Fruit fly (Drosophila melanogaster): ENCODE data around the gene CG5131.

DNA sequence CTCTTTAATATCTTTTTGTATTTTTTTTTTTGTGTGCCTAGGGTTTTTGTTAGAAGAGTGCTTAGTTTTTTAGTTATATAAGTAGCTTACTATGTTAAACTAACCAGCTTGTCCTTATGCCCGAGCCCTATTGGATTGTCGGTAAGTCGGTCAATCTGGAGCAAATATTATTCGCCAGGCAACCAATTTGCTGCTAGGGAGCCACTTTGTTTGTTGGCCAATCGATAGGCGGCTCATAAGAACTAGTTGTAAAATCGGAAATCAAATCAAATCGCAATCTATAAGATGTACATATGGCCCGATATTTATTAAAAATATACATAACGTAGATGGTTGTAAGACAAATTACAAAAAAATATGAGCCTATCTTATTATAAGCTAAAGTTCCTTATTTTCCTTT is 44.7 kb downstream of the CG5131 start, which contains the start of gene CG15144:
- TF ChIP-seq topi (GFP tag; optimal IDR thresholded peaks at IDR 0.05) (no peak), cyc (GFP tag; optimal IDR thresholded peaks at IDR 0.05) (no peak), Lpt (GFP tag; optimal IDR thresholded peaks at IDR 0.05) (no peak), CG1621 (tag; optimal IDR thresholded peaks at IDR 0.05) (no peak), ss (GFP tag; optimal IDR thresholded peaks at IDR 0.05) (no peak), acj6 (GFP tag; optimal IDR thresholded peaks at IDR 0.05) (no peak), CG16779 (tag; optimal IDR thresholded peaks at IDR 0.05) (no peak), CG9139 (GFP tag; optimal IDR thresholded peaks at IDR 0.05) (no peak), fkh (GFP tag; optimal IDR thresholded peaks at IDR 0.05) (no peak), salr (GFP tag; optimal IDR thresholded peaks at IDR 0.05) (no peak), CG34406 (GFP tag; optimal IDR thresholded peaks at IDR 0.05) (no peak), CG32006 (GFP tag; optimal IDR thresholded peaks at IDR 0.05) (no peak), net (GFP tag; optimal IDR thresholded peaks at IDR 0.05) (no peak)

Data from whole organism, prepupa.